Worm (Caenorhabditis elegans): Measurements from ENCODE around the gene F54C9.3.

- TF ChIP-seq nhr-12 (tag; optimal IDR thresholded peaks at IDR 0.05) (no peak), ZK546.5 (tag; optimal IDR thresholded peaks at IDR 0.05) (no peak), nhr-237 (tag; optimal IDR thresholded peaks at IDR 0.05) (no peak), ama-1 (optimal IDR thresholded peaks at IDR 0.05) (no peak), ztf-11 (tag; optimal IDR thresholded peaks at IDR 0.05) (no peak), skn-1 (tag; optimal IDR thresholded peaks at IDR 0.05) (no peak), ceh-82 (tag; optimal IDR thresholded peaks at IDR 0.05) (no peak), aly-2 (tag; optimal IDR thresholded peaks at IDR 0.05) (no peak), zag-1 (tag; optimal IDR thresholded peaks at IDR 0.05) (no peak)
These were observed 39.9 kb upstream of the F54C9.3 start, which contains the start of gene F28C6.8 for ce11 chrII:8606549-8606948.
